Fruit fly (Drosophila melanogaster) whole organism, embryonic: ENCODE measurements around the gene CG3224.

Experiments
- CG10267 ChIP-seq: fragments of 200-800 bp; sonication (Bioruptor generic); optimal IDR thresholded peaks from 2 replicates; lab custom pipeline; 2018; ENCODE audit warnings: missing biosample characterization, mild to moderate bottlenecking, missing genetic modification characterization, moderate library complexity
- CG10654 ChIP-seq: fragments of 200-800 bp; sonication (Bioruptor generic); optimal IDR thresholded peaks from 2 replicates; lab custom pipeline; 2016; ENCODE audit warnings: missing biosample characterization, missing genetic modification characterization
- CG13424 ChIP-seq: fragments of 200-800 bp; sonication (Bioruptor generic); optimal IDR thresholded peaks from 2 replicates; lab custom pipeline; 2019; ENCODE audit warnings: missing biosample characterization, mild to moderate bottlenecking, missing genetic modification characterization, moderate library complexity
- CG17385 ChIP-seq: fragments of 200-800 bp; sonication (Bioruptor generic); optimal IDR thresholded peaks from 3 replicates; lab custom pipeline; 2018; ENCODE audit warnings: missing biosample characterization, mild to moderate bottlenecking, missing genetic modification characterization
- CG17568 ChIP-seq: fragments of 200-800 bp; sonication (Bioruptor generic); optimal IDR thresholded peaks from 2 replicates; lab custom pipeline; 2018; ENCODE audit warnings: missing biosample characterization, mild to moderate bottlenecking, missing genetic modification characterization, moderate library complexity
- CG1832 ChIP-seq: fragments of 200-800 bp; sonication (Bioruptor generic); optimal IDR thresholded peaks from 2 replicates; lab custom pipeline; 2017; ENCODE audit warnings: missing biosample characterization, mild to moderate bottlenecking, missing genetic modification characterization, inconsistent platforms
- CG2678 ChIP-seq: fragments of 200-800 bp; sonication (Bioruptor generic); optimal IDR thresholded peaks from 3 replicates; lab custom pipeline; 2019; ENCODE audit warnings: missing biosample characterization, mild to moderate bottlenecking, missing genetic modification characterization, moderate library complexity
- CG2712 ChIP-seq: fragments of 200-800 bp; optimal IDR thresholded peaks from 3 replicates; lab custom pipeline; 2019; ENCODE audit warnings: missing biosample characterization, mild to moderate bottlenecking, missing genetic modification characterization, moderate library complexity
- CG30403 ChIP-seq: fragments of 200-800 bp; sonication (Bioruptor generic); optimal IDR thresholded peaks from 3 replicates; lab custom pipeline; 2016; ENCODE audit warnings: missing biosample characterization, missing genetic modification characterization
- CG32532 ChIP-seq: fragments of 200-800 bp; sonication (Bioruptor generic); IDR thresholded peaks from 2 replicates; pipeline ENCODE4 v1.3.6; 2022; ENCODE audit warnings: missing biosample characterization, missing genetic modification characterization
- CG34422 ChIP-seq: fragments of 200-800 bp; sonication (Bioruptor generic); IDR thresholded peaks from 3 replicates; pipeline ENCODE4 v1.3.6; 2022; ENCODE audit warnings: missing biosample characterization, missing genetic modification characterization
- CG4730 ChIP-seq: fragments of 200-800 bp; sonication (Bioruptor generic); IDR thresholded peaks from 2 replicates; pipeline ENCODE4 v1.3.6; 2022; ENCODE audit warnings: missing biosample characterization, missing genetic modification characterization
- CG4820 ChIP-seq: fragments of 200-800 bp; sonication (Bioruptor generic); optimal IDR thresholded peaks from 3 replicates; lab custom pipeline; 2016; ENCODE audit warnings: missing biosample characterization, missing genetic modification characterization
- CG6689 ChIP-seq: fragments of 200-800 bp; sonication (Bioruptor generic); IDR thresholded peaks from 2 replicates; pipeline ENCODE4 v1.3.6; 2022; ENCODE audit warnings: missing biosample characterization, missing genetic modification characterization
- CG8388 ChIP-seq: fragments of 200-800 bp; sonication (Bioruptor generic); optimal IDR thresholded peaks from 2 replicates; lab custom pipeline; 2019; ENCODE audit warnings: missing biosample characterization, mild to moderate bottlenecking, missing genetic modification characterization, moderate library complexity
- CG9437 ChIP-seq: fragments of 200-800 bp; sonication (Bioruptor generic); optimal IDR thresholded peaks from 2 replicates; lab custom pipeline; 2018; ENCODE audit warnings: missing biosample characterization, mild to moderate bottlenecking, missing genetic modification characterization
- CoRest ChIP-seq: fragments of 200-800 bp; sonication (Bioruptor generic); optimal IDR thresholded peaks from 3 replicates; lab custom pipeline; 2018; ENCODE audit warnings: missing biosample characterization, mild to moderate bottlenecking, missing genetic modification characterization, moderate library complexity
- D ChIP-seq, 2 experiments: fragments of 200-800 bp in 1 of 2; fragments of >200 bp in 1 of 2; sonication (Bioruptor generic) in 1 of 2; optimal IDR thresholded peaks; 2 replicates in 1 of 2; 3 replicates in 1 of 2; lab custom pipeline; 2017; ENCODE audit warnings: mild to moderate bottlenecking in 1 of 2, missing biosample characterization in 1 of 2, missing genetic modification characterization in 1 of 2, missing genetic modification reagents in 1 of 2
- D19A ChIP-seq: fragments of 200-800 bp; optimal IDR thresholded peaks from 3 replicates; lab custom pipeline; 2019; ENCODE audit warnings: missing biosample characterization, mild to moderate bottlenecking, missing genetic modification characterization, moderate library complexity
- Dip2 ChIP-seq: fragments of 200-800 bp; sonication (Bioruptor generic); IDR thresholded peaks from 2 replicates; pipeline ENCODE4 v1.3.6; 2022; ENCODE audit warnings: missing biosample characterization, missing genetic modification characterization
- Drgx ChIP-seq: fragments of 200-800 bp; sonication (Bioruptor generic); IDR thresholded peaks from 2 replicates; pipeline ENCODE4 v1.3.6; 2022; ENCODE audit warnings: missing biosample characterization, missing genetic modification characterization
- Eip74EF ChIP-seq, 2 experiments: fragments of 200-800 bp in 1 of 2; fragments of >200 bp in 1 of 2; sonication (Bioruptor generic) in 1 of 2; optimal IDR thresholded peaks; 2 replicates each; lab custom pipeline; 2017 to 2019; ENCODE audit warnings: missing biosample characterization in 2 of 2, missing genetic modification characterization in 2 of 2, mild to moderate bottlenecking in 1 of 2, moderate library complexity in 1 of 2
- Gug ChIP-seq: fragments of 200-800 bp; sonication (Bioruptor generic); IDR thresholded peaks from 4 replicates; pipeline ENCODE4 v1.3.6; 2022; ENCODE audit warnings: missing biosample characterization, missing genetic modification characterization
- Hey ChIP-seq: fragments of 200-800 bp; sonication (Bioruptor generic); optimal IDR thresholded peaks from 3 replicates; lab custom pipeline; 2018; ENCODE audit warnings: missing biosample characterization, mild to moderate bottlenecking, missing genetic modification characterization
- Med ChIP-seq: fragments of 200-800 bp; sonication (Bioruptor generic); peaks from one replicate; lab custom pipeline; 2016; ENCODE audit warnings: missing biosample characterization, missing genetic modification characterization, mild to moderate bottlenecking, inconsistent platforms, moderate library complexity
- Sox102F ChIP-seq: fragments of 200-800 bp; sonication (Bioruptor generic); optimal IDR thresholded peaks from 2 replicates; lab custom pipeline; 2018; ENCODE audit warnings: missing biosample characterization, mild to moderate bottlenecking, missing genetic modification characterization, moderate library complexity
- Sry-β ChIP-seq: fragments of 200-800 bp; sonication (Bioruptor generic); optimal IDR thresholded peaks from 2 replicates; lab custom pipeline; 2018; ENCODE audit warnings: missing biosample characterization, mild to moderate bottlenecking, missing genetic modification characterization, moderate library complexity
- Trl ChIP-seq, 3 experiments: fragments of >200 bp in 2 of 3; fragments of 200-800 bp in 1 of 3; sonication (Bioruptor generic) in 1 of 3; optimal IDR thresholded peaks; 2 replicates in 1 of 3; 3 replicates in 2 of 3; lab custom pipeline; 2016 to 2017; ENCODE audit warnings: missing biosample characterization in 1 of 3, missing genetic modification characterization in 1 of 3
- Xbp1 ChIP-seq: fragments of 200-800 bp; sonication (Bioruptor generic); optimal IDR thresholded peaks from 3 replicates; lab custom pipeline; 2016; ENCODE audit warnings: missing biosample characterization, mild to moderate bottlenecking, missing genetic modification characterization
- amos ChIP-seq: fragments of 200-800 bp; sonication (Bioruptor generic); IDR thresholded peaks from 2 replicates; pipeline ENCODE4 v1.3.6; 2022; ENCODE audit warnings: missing biosample characterization, missing genetic modification characterization; ENCODE audit not compliant: partially characterized antibody
- ara ChIP-seq: fragments of 200-800 bp; sonication (Bioruptor generic); IDR thresholded peaks from 2 replicates; pipeline ENCODE4 v1.3.6; 2022; ENCODE audit warnings: missing biosample characterization, missing genetic modification characterization
- ci ChIP-seq: fragments of 200-800 bp; sonication (Bioruptor generic); IDR thresholded peaks from 3 replicates; pipeline ENCODE4 v1.3.6; 2022; ENCODE audit warnings: missing biosample characterization, missing genetic modification characterization
- corto ChIP-seq: fragments of 200-800 bp; sonication (Bioruptor generic); optimal IDR thresholded peaks from 2 replicates; lab custom pipeline; 2016; ENCODE audit warnings: missing biosample characterization, mild to moderate bottlenecking, missing genetic modification characterization, moderate library complexity
- dimm ChIP-seq: fragments of 200-800 bp; sonication (Bioruptor generic); IDR thresholded peaks from 2 replicates; pipeline ENCODE4 v1.3.6; 2022; ENCODE audit warnings: missing biosample characterization, missing genetic modification characterization
- dmrt99B ChIP-seq: fragments of 200-800 bp; sonication (Bioruptor generic); optimal IDR thresholded peaks from 2 replicates; lab custom pipeline; 2018; ENCODE audit warnings: missing biosample characterization, mild to moderate bottlenecking, missing genetic modification characterization, moderate library complexity
- dpn ChIP-seq, 2 experiments: fragments of 200-800 bp; sonication (Bioruptor generic); optimal IDR thresholded peaks; 3 replicates each; lab custom pipeline; 2016; ENCODE audit warnings: missing biosample characterization in 2 of 2, missing genetic modification characterization in 2 of 2
- dysf ChIP-seq: fragments of 200-800 bp; sonication (Bioruptor generic); IDR thresholded peaks from 3 replicates; pipeline ENCODE4 v1.3.6; 2022; ENCODE audit warnings: missing biosample characterization, missing genetic modification characterization
- gsb ChIP-seq: fragments of 200-800 bp; sonication (Bioruptor generic); IDR thresholded peaks from 2 replicates; pipeline ENCODE4 v1.3.6; 2022; ENCODE audit warnings: missing biosample characterization, missing genetic modification characterization
- gsb-n ChIP-seq: fragments of 200-800 bp; sonication (Bioruptor generic); optimal IDR thresholded peaks from 3 replicates; lab custom pipeline; 2018; ENCODE audit warnings: missing biosample characterization, mild to moderate bottlenecking, missing genetic modification characterization
- kni ChIP-seq: fragments of 200-800 bp; sonication (Bioruptor generic); optimal IDR thresholded peaks from 3 replicates; lab custom pipeline; 2017; ENCODE audit warnings: mild to moderate bottlenecking, missing biosample characterization, missing genetic modification reagents, missing genetic modification characterization
- lbe ChIP-seq: fragments of 200-800 bp; sonication (Bioruptor generic); optimal IDR thresholded peaks from 2 replicates; lab custom pipeline; 2016; ENCODE audit warnings: missing biosample characterization, mild to moderate bottlenecking, missing genetic modification characterization
- lmd ChIP-seq: fragments of 200-800 bp; sonication (Bioruptor generic); IDR thresholded peaks from 2 replicates; pipeline ENCODE4 v1.3.6; 2022; ENCODE audit warnings: missing biosample characterization, missing genetic modification characterization
- row ChIP-seq: fragments of 200-800 bp; sonication (Bioruptor generic); IDR thresholded peaks from 3 replicates; pipeline ENCODE4 v1.3.6; 2022; ENCODE audit warnings: missing biosample characterization, missing genetic modification characterization
- sens ChIP-seq: fragments of 200-800 bp; sonication (Bioruptor generic); peaks from one replicate; lab custom pipeline; 2016; ENCODE audit warnings: missing biosample characterization, missing genetic modification characterization
- tgo ChIP-seq: fragments of 200-800 bp; sonication (Bioruptor generic); IDR thresholded peaks from 3 replicates; pipeline ENCODE4 v1.3.6; 2022; ENCODE audit warnings: missing biosample characterization, missing genetic modification characterization
- unpg ChIP-seq: fragments of 200-800 bp; sonication (Bioruptor generic); optimal IDR thresholded peaks from 3 replicates; lab custom pipeline; 2018; ENCODE audit warnings: missing biosample characterization, mild to moderate bottlenecking, missing genetic modification characterization, moderate library complexity
- vfl ChIP-seq: fragments of 200-800 bp; sonication (Bioruptor generic); optimal IDR thresholded peaks from 2 replicates; lab custom pipeline; 2016; ENCODE audit warnings: missing biosample characterization, missing genetic modification characterization

CG3224 gene

DNA sequence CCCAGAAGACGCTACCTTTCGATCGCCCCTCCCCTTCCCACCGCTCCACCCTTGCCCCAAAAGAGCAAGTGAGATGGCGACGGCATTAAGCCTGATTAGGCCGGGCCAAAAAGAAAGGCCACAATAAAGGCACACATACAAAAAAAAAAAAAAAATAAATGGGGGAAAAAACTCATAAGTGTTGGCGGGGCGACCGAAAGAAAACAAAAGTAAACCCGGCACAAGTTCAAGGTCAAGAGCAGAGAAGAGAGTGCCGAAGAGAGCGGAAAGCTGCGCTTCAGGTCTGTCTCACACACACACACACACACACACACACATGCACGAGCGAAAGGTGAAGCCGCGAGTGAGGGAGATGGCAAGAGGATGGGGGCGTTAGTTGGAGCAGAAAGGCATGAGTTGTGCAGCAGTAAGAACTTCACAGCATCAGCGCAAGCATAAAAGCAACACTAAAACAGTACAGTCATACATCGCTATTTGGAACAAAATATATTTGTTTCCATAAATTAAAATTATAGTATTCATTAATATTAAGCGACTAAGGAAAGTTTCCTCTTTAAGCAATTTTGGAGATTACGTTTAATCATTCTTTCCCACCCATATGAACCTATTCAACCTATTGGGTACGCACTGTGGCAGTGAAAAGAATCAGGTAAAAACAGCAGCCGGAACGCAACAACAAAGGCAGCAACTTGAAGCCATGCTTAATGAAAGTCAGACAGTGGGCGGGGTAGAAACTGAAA, 37.1 kb downstream of the CG3224 start (continued):
- TF ChIP-seq CG8388: peak; percentile 30
- TF ChIP-seq row: peak; percentile 62
- peak; percentile 67 for TF ChIP-seq corto
- TF ChIP-seq Sry-β: no peak
- TF ChIP-seq Med (GFP tag; lab: Kevin White, UChicago): peak; percentile 51
- TF ChIP-seq CG10267 (tag; lab: Kevin White, UChicago): peak; percentile 29
- peak; percentile 32; the same call in 1 of the 4 replicates for TF ChIP-seq Gug
- TF ChIP-seq D (optimal IDR thresholded peaks at IDR 0.05; lab: Kevin White, UChicago): no peak
- TF ChIP-seq D (GFP tag; optimal IDR thresholded peaks at IDR 0.05; lab: Kevin White, UChicago): peak; percentile 45
- peak; percentile 46; the same call in 1 of the 2 replicates for TF ChIP-seq Drgx
- TF ChIP-seq CG34422 (GFP tag; lab: Robert Waterston, UW): 0 out of 3 replicates have a peak, but pooled peaks have one; percentile 28
- peak; percentile 66 for TF ChIP-seq CG2712 (tag; lab: Kevin White, UChicago)
- peak; percentile 10 for TF ChIP-seq Xbp1 (GFP tag; lab: Kevin White, UChicago)
- TF ChIP-seq Sox102F: peak; percentile 9
- peak in 1 of 2 experiments; percentile 19 for TF ChIP-seq Trl (optimal IDR thresholded peaks at IDR 0.05; lab: Kevin White, UChicago)
- no peak for TF ChIP-seq Trl (GFP tag; optimal IDR thresholded peaks at IDR 0.05; lab: Kevin White, UChicago)
- peak; percentile 51 for TF ChIP-seq CG6689 (GFP tag; lab: Robert Waterston, UW)
- TF ChIP-seq CG10654 (GFP tag; lab: Kevin White, UChicago): no peak
- peak; percentile 24 for TF ChIP-seq dmrt99B (tag; lab: Kevin White, UChicago)
- TF ChIP-seq sens: peak; percentile 71
- TF ChIP-seq lmd (GFP tag; lab: Robert Waterston, UW): peak; percentile 34; the same call in 1 of the 2 replicates
- peak; percentile 39 for TF ChIP-seq kni (GFP tag; lab: Kevin White, UChicago)
- no peak for TF ChIP-seq amos
- TF ChIP-seq dpn (GFP tag; optimal IDR thresholded peaks at IDR 0.05; lab: Kevin White, UChicago): peak in 1 of 2 experiments; percentile 5
- 0 out of 3 replicates have a peak, but pooled peaks have one; percentile 47 for TF ChIP-seq ci (GFP tag; lab: Robert Waterston, UW)
- TF ChIP-seq tgo (GFP tag; lab: Robert Waterston, UW): peak; percentile 33; the same call in 1 of the 3 replicates
- peak; percentile 27 for TF ChIP-seq CG13424 (tag; lab: Kevin White, UChicago)
- peak; percentile 48 for TF ChIP-seq CG2678
- TF ChIP-seq gsb-n (tag; lab: Kevin White, UChicago): peak; percentile 21
- TF ChIP-seq vfl: no peak
- TF ChIP-seq ara (GFP tag; lab: Robert Waterston, UW): peak; percentile 67; the same call in 1 of the 2 replicates
- TF ChIP-seq Dip2: no peak
- TF ChIP-seq CG17568 (GFP tag; lab: Kevin White, UChicago): no peak
- TF ChIP-seq lbe (GFP tag; lab: Kevin White, UChicago): peak; percentile 57
- peak; percentile 39 for TF ChIP-seq CG1832
- peak; percentile 29 for TF ChIP-seq CG4820
- peak; percentile 20 for TF ChIP-seq CoRest
- peak; percentile 7 for TF ChIP-seq CG17385
- no peak for TF ChIP-seq Hey
- peak; percentile 39; the same call in 1 of the 2 replicates for TF ChIP-seq CG32532
- peak; percentile 12 for TF ChIP-seq D19A
- TF ChIP-seq dimm (GFP tag; lab: Robert Waterston, UW): peak; percentile 11; the same call in 1 of the 2 replicates
- TF ChIP-seq Eip74EF (GFP tag; optimal IDR thresholded peaks at IDR 0.05; lab: Kevin White, UChicago): peak in 1 of 2 experiments; percentile 4
- 0 out of 2 replicates have a peak, but pooled peaks have one; percentile 31 for TF ChIP-seq CG4730 (GFP tag; lab: Robert Waterston, UW)
- 0 out of 3 replicates have a peak, but pooled peaks have one; percentile 51 for TF ChIP-seq dysf (GFP tag; lab: Robert Waterston, UW)
- no peak for TF ChIP-seq CG9437 (GFP tag; lab: Kevin White, UChicago)
- TF ChIP-seq unpg (GFP tag; lab: Kevin White, UChicago): peak; percentile 32
- peak; percentile 31 for TF ChIP-seq CG30403 (GFP tag; lab: Kevin White, UChicago)
- TF ChIP-seq gsb (GFP tag; lab: Robert Waterston, UW): no peak
